Worm (Caenorhabditis elegans) whole organism, mixed stage, embryonic: ENCODE data around the gene F54D5.15.

Experiments used
- lin-32 ChIP-seq: fragments of 200-800 bp; sonication (Bioruptor generic); optimal IDR thresholded peaks from 2 replicates; lab custom pipeline; 2018; ENCODE audit warnings: mild to moderate bottlenecking, missing genetic modification characterization, missing compliant biosample characterization
- lsy-2 ChIP-seq: fragments of 150-350 bp; optimal IDR thresholded peaks from 2 replicates; lab custom pipeline; 2014; ENCODE audit warnings: missing biosample characterization, missing genetic modification characterization
- mls-2 ChIP-seq: sonication (generic microtip); optimal IDR thresholded peaks from 2 replicates; lab custom pipeline; 2016; ENCODE audit warnings: mild to moderate bottlenecking, missing genetic modification characterization, moderate library complexity, missing compliant biosample characterization
- nhr-2 ChIP-seq: fragments of 150-350 bp; optimal IDR thresholded peaks from 2 replicates; lab custom pipeline; 2014; ENCODE audit warnings: missing biosample characterization, missing genetic modification characterization
- nhr-76 ChIP-seq: sonication (generic microtip); optimal IDR thresholded peaks from 2 replicates; lab custom pipeline; 2017; ENCODE audit warnings: missing biosample characterization, missing genetic modification characterization
- pha-4 ChIP-seq: fragments of 150-350 bp; optimal IDR thresholded peaks from 2 replicates; lab custom pipeline; 2018; ENCODE audit warnings: missing biosample characterization, missing genetic modification reagents, missing genetic modification characterization
- sptf-1 ChIP-seq: sonication (generic microtip); optimal IDR thresholded peaks from 2 replicates; lab custom pipeline; 2017; ENCODE audit warnings: mild to moderate bottlenecking, missing genetic modification characterization, moderate library complexity, missing compliant biosample characterization

Gene F54D5.15

DNA sequence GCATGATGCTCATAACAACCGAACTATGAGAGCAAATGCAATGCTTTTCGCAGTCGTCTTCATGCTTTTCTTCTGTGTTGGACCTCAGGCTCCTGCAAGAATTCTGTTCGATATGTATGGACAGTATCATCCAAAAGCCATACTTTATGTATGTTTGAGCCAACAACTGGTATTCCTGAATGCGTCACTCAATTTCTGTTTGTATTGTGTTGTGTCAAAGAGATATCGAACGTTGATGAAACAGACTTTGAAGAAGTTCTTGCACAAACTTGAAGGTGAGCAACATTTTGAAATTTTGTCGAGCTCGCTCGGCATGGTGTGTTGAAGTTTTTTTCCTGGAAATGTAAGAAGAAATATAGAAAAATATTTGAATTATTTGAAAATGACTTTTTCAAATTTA lies 51.1 kb downstream of the F54D5.15 start:
- TF ChIP-seq mls-2 (tag; lab: Kevin White, UChicago) (no peak), lin-32 (GFP tag; lab: Kevin White, UChicago) (no peak), pha-4 (tag; lab: Kevin White, UChicago) (no peak), nhr-76 (tag; lab: Kevin White, UChicago) (no peak)

DNA sequence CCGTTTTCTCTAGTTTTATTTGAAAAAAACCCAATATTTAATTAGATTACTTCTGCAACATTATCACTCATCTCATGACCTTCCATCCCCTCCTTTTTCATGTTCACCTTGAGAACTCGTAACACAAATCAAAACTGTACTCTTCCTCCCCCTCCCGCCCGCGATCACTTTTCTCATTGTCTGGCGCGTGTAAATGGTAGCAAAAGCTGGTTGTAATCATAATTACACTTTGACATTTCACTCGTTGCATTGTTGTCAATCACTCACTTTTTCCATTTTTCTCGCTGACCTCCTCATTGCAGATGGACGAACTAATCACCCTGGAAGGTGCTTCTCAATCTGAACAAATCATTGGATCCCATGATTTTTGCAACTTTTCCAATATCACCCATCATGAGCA lies 53.7 kb downstream of the F54D5.15 start, which contains the start of gene npr-41:
npr-41 (plus strand) TSS at position 301 of the 400 bp plus-strand sequence.
- TF ChIP-seq lsy-2 (tag; lab: Kevin White, UChicago) (no peak), nhr-2 (no peak), sptf-1 (no peak)
